Fruit fly (Drosophila melanogaster) whole organism, adult: ENCODE data around the gene Uch-L5.

ENCODE experiments used
- CG11617 ChIP-seq: fragments of 200-800 bp; sonication (Bioruptor generic); optimal IDR thresholded peaks from 2 replicates; lab custom pipeline; 2017; ENCODE audit warnings: mild to moderate bottlenecking, missing biosample characterization, missing genetic modification reagents, missing genetic modification characterization
- CG12768 ChIP-seq: fragments of 200-800 bp; sonication (Bioruptor generic); optimal IDR thresholded peaks from 2 replicates; lab custom pipeline; 2017; ENCODE audit warnings: missing biosample characterization, missing genetic modification characterization, mild to moderate bottlenecking, moderate library complexity, missing genetic modification reagents
- CG14711 ChIP-seq: fragments of 200-800 bp; sonication (Bioruptor generic); optimal IDR thresholded peaks from 2 replicates; lab custom pipeline; 2018; ENCODE audit warnings: missing biosample characterization, mild to moderate bottlenecking, missing genetic modification characterization, moderate library complexity
- CG1620 ChIP-seq: fragments of 200-800 bp; sonication (Bioruptor generic); optimal IDR thresholded peaks from 2 replicates; lab custom pipeline; 2016; ENCODE audit warnings: missing biosample characterization, missing genetic modification characterization
- CG33017 ChIP-seq: fragments of 200-800 bp; sonication (Bioruptor generic); optimal IDR thresholded peaks from 2 replicates; lab custom pipeline; 2018; ENCODE audit warnings: missing biosample characterization, mild to moderate bottlenecking, missing genetic modification characterization, moderate library complexity
- CG5204 ChIP-seq: fragments of 200-800 bp; sonication (Bioruptor generic); optimal IDR thresholded peaks from 2 replicates; lab custom pipeline; 2016; ENCODE audit warnings: missing biosample characterization, missing genetic modification characterization
- CG7045 ChIP-seq: fragments of 200-800 bp; sonication (Bioruptor generic); optimal IDR thresholded peaks from 2 replicates; lab custom pipeline; 2017; ENCODE audit warnings: missing biosample characterization, mild to moderate bottlenecking, missing genetic modification characterization
- CG7101 ChIP-seq: fragments of 200-800 bp; sonication (Bioruptor generic); optimal IDR thresholded peaks from 2 replicates; lab custom pipeline; 2018; ENCODE audit warnings: missing biosample characterization, mild to moderate bottlenecking, missing genetic modification characterization, moderate library complexity
- Clk ChIP-seq: fragments of 200-800 bp; sonication (Bioruptor generic); optimal IDR thresholded peaks from 2 replicates; lab custom pipeline; 2017; ENCODE audit warnings: missing biosample characterization, missing genetic modification characterization
- Crg-1 ChIP-seq: fragments of 200-800 bp; sonication (Bioruptor generic); optimal IDR thresholded peaks from 2 replicates; lab custom pipeline; 2016; ENCODE audit warnings: missing biosample characterization, missing genetic modification characterization
- Hr96 ChIP-seq: fragments of 200-800 bp; sonication (Bioruptor generic); optimal IDR thresholded peaks from 2 replicates; lab custom pipeline; 2016; ENCODE audit warnings: missing biosample characterization, missing genetic modification characterization
- Mnt ChIP-seq: fragments of 200-800 bp; sonication (Bioruptor generic); optimal IDR thresholded peaks from 2 replicates; lab custom pipeline; 2016; ENCODE audit warnings: missing biosample characterization, mild to moderate bottlenecking, missing genetic modification characterization
- bab1 ChIP-seq: fragments of 200-800 bp; sonication (Bioruptor generic); optimal IDR thresholded peaks from 3 replicates; lab custom pipeline; 2019; ENCODE audit warnings: missing biosample characterization, mild to moderate bottlenecking, missing genetic modification characterization, moderate library complexity
- cic ChIP-seq: fragments of 200-800 bp; sonication (Bioruptor generic); optimal IDR thresholded peaks from 2 replicates; lab custom pipeline; 2017; ENCODE audit warnings: missing biosample characterization, mild to moderate bottlenecking, missing genetic modification characterization, moderate library complexity
- cnc ChIP-seq, 2 experiments: fragments of >200 bp; optimal IDR thresholded peaks; 2 replicates each; lab custom pipeline; 2017
- kay ChIP-seq: fragments of 200-800 bp; sonication (Bioruptor generic); peaks from one replicate; lab custom pipeline; 2016; ENCODE audit warnings: missing biosample characterization, missing genetic modification characterization, borderline replicate concordance
- ovo ChIP-seq: fragments of 200-800 bp; sonication (Bioruptor generic); optimal IDR thresholded peaks from 2 replicates; lab custom pipeline; 2016; ENCODE audit warnings: missing biosample characterization, missing genetic modification characterization
- pad ChIP-seq: fragments of 200-800 bp; sonication (Bioruptor generic); optimal IDR thresholded peaks from 3 replicates; lab custom pipeline; 2017; ENCODE audit warnings: missing biosample characterization, missing genetic modification characterization, mild to moderate bottlenecking, moderate library complexity, missing genetic modification reagents
- tj ChIP-seq: fragments of 200-800 bp; sonication (Bioruptor generic); optimal IDR thresholded peaks from 3 replicates; lab custom pipeline; 2017; ENCODE audit warnings: missing biosample characterization, mild to moderate bottlenecking, missing genetic modification characterization, moderate library complexity
- toe ChIP-seq: fragments of 200-800 bp; sonication (Bioruptor generic); optimal IDR thresholded peaks from 2 replicates; lab custom pipeline; 2016; ENCODE audit warnings: missing biosample characterization, missing genetic modification characterization

The Uch-L5 gene

dm6 chr3L:9435831-9436230 is 40.9 kb downstream of the Uch-L5 start:
- no peak for TF ChIP-seq tj (GFP tag; lab: Kevin White, UChicago)
- no peak for TF ChIP-seq CG14711 (tag; lab: Kevin White, UChicago)
- peak; percentile 12 for TF ChIP-seq Mnt (GFP tag; lab: Kevin White, UChicago)

DNA sequence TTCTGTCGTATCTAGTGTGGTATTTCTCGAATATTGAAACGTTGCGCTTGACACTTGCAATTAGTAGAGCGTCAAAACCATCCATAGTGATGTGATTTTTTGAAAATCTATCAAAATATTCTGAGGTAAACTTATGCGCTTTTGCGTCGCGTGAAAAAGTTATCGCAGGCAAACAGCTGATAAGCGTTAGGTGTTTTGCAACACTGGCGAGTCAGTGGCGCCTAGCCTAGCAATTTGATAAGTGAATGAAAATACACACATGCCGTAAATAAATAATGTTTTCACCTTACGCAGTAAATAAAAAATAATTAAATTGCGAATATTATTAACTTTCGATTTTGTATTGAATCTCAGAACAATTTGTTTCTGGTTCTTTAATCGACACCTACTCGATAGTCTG is 41.5 kb downstream of the Uch-L5 start, which contains the start of gene CG42526:
Gene CG42526 (minus strand): TSS at position 85 of the 400 bp plus-strand sequence.
- TF ChIP-seq Hr96 (GFP tag; lab: Kevin White, UChicago) (peak; percentile 39), CG11617 (GFP tag; lab: Kevin White, UChicago) (peak; percentile 43), pad (GFP tag; lab: Kevin White, UChicago) (peak; percentile 26), cic (GFP tag; lab: Kevin White, UChicago) (peak; percentile 50), bab1 (GFP tag; lab: Kevin White, UChicago) (peak; percentile 41), CG14711 (tag; lab: Kevin White, UChicago) (peak; percentile 36), ovo (GFP tag; lab: Kevin White, UChicago) (no peak), CG1620 (GFP tag; lab: Kevin White, UChicago) (no peak), cnc (optimal IDR thresholded peaks at IDR 0.05; lab: Kevin White, UChicago) (no peak), CG7101 (tag; lab: Kevin White, UChicago) (peak; percentile 62), tj (GFP tag; lab: Kevin White, UChicago) (no peak), Crg-1 (GFP tag; lab: Kevin White, UChicago) (no peak), CG7045 (GFP tag; lab: Kevin White, UChicago) (no peak), toe (GFP tag; lab: Kevin White, UChicago) (no peak), CG33017 (tag; lab: Kevin White, UChicago) (no peak), Mnt (GFP tag; lab: Kevin White, UChicago) (peak; percentile 17), kay (GFP tag; lab: Kevin White, UChicago) (no peak), CG12768 (GFP tag; lab: Kevin White, UChicago) (peak; percentile 4), Clk (GFP tag; lab: Kevin White, UChicago) (no peak), CG5204 (GFP tag; lab: Kevin White, UChicago) (no peak)

DNA sequence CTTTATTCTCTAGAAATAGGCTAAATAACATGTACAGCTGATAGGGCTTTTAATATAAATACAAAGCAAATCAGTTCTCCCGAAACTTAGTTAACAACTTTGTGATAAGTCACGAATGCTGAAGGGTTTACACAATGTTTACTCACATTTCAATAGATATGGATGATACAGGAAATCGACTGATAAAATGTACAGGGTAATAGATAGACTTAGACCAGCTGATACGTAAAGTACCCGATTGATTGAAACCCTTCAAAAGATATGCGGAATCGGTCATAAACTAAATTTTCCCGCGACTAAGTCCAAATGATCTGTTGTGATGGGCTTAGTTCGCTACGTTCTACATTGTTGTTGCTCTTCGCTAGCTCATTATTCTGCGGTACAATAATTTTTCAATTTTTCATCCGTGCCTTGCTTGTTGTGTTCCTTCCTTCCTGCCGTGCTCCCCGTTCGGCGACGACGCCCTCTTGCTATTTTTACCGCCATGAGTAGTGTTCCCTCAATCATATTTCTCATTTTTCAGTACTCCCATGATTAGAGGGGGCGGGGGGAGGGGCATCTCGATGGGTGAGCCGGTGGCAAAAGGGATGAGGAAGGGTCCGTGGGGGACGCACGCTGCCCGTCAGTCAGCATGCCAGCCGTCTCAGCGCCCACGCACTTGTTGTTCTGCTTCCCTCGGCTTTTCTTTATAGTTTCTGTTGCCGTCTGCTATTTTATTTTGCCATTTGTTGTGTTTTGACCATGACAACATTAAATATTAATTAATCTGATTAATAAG is 43.8 kb downstream of the Uch-L5 start:
- TF ChIP-seq CG33017 (tag; lab: Kevin White, UChicago) (no peak), cic (GFP tag; lab: Kevin White, UChicago) (peak; percentile 25), Crg-1 (GFP tag; lab: Kevin White, UChicago) (peak; percentile 11)

DNA sequence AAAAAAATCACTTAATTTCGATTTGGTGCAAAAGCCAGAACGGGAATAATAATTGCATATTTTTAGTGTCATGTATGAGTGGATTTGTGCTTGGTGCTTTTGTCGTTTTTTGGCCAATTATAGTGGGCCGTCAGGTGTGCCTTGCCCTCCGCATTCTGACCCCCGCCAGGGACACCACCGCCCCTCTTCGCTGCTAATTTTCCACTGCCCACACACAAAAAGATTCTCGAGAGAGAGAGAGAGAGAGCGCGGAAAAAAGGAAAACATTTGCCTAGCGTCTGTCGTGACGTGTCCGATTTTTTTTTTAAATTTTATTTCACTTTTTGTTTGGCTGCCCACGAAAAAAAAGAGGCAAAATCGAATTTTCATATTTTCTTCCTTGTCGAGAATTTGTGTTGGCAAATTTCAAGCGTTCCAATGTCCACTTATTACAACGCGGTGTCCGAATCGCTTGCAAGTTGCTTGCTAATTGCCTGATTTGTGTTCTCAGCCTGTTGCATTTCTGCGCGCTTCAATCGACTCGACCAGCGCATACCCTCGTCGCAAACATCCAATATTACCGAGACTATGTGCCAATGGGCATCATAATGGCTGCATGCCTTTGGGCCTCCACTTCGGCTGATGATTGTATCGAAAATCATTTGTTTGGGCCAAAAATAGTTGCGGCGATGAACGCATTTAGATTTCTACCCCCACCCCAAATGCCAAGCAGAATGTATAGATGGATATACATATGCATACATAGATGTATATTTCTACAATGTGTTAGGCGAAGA is 44.7 kb downstream of the Uch-L5 start:
- TF ChIP-seq Mnt (GFP tag; lab: Kevin White, UChicago) (no peak), cnc (optimal IDR thresholded peaks at IDR 0.05; lab: Kevin White, UChicago) (no peak), CG33017 (tag; lab: Kevin White, UChicago) (no peak), cic (GFP tag; lab: Kevin White, UChicago) (no peak), tj (GFP tag; lab: Kevin White, UChicago) (no peak), bab1 (GFP tag; lab: Kevin White, UChicago) (no peak), CG7101 (tag; lab: Kevin White, UChicago) (no peak), Clk (GFP tag; lab: Kevin White, UChicago) (no peak)

DNA sequence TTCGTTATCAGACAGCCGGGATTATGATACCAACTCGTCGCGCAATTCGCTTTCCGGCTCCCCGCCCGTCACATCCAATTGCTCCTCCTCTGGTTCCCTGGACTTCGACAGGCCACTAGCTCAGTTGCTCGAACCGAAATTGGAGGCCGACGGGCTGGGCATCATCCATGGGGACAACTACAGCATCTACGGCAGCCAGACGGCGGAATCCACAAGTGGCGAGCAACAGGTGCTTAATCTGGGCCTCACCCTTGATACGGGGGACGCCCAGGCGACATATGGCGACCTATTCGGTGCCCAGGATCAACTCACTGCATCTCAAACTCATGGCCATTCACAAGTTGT is 46.2 kb downstream of the Uch-L5 start:
- TF ChIP-seq Crg-1 (GFP tag; lab: Kevin White, UChicago) (no peak), CG12768 (GFP tag; lab: Kevin White, UChicago) (peak; percentile 34), Mnt (GFP tag; lab: Kevin White, UChicago) (no peak)

DNA sequence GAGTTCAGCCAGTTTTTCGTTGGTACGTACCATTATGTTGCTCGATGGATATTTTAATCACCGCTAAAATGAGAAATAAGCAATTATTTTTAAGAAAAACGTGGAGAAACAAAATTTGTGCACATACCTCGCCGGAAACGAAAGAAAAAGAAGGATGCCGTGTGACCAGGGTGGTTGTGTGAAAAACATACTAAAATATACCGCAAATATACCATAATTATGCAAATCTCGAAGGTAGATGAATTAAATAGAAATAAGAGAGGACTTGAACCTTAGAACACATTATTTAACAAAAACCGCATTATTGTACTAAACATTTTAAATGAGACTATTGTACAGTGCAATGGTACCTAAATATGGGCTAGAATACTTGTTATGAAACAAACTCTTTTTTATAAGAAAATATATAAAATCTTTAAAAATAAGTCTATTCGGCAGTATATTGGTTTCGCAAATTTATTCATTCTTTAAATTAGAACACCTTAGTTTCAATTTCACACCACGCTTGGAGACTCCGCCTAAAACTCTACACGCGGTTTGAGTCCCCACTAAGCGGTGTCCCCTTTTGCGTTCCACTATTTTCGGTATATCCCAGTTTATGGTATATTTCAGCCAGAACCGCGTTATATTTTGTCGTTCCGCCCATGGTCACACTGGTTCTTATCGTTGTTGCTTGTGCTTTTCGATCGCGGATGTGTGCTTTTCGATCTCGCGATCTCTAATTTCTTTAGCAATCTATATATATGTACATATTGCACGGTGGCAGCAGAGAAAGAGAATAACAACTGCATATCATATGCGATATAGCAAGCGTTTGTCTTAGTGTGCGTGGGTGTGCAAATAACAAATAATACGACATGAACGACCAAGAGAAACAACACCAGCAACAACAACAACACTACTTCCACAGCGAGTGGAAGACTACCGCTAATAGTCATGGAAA is 46.8 kb downstream of the Uch-L5 start, which contains the start of the genes RpS17 and MTF-1:
Gene RpS17 (minus strand): TSS at position 157 of the 943 bp plus-strand sequence.
Gene MTF-1 (plus strand): TSS at position 648 of the 943 bp plus-strand sequence.
- no peak for TF ChIP-seq CG5204 (GFP tag; lab: Kevin White, UChicago)
- peak; percentile 87 for TF ChIP-seq Mnt (GFP tag; lab: Kevin White, UChicago)
- no peak for TF ChIP-seq cnc (optimal IDR thresholded peaks at IDR 0.05; lab: Kevin White, UChicago)
- TF ChIP-seq cic (GFP tag; lab: Kevin White, UChicago): peak; percentile 48
- TF ChIP-seq Hr96 (GFP tag; lab: Kevin White, UChicago): peak; percentile 40
- peak; percentile 50 for TF ChIP-seq CG14711 (tag; lab: Kevin White, UChicago)
- peak; percentile 66 for TF ChIP-seq CG7101 (tag; lab: Kevin White, UChicago)
- TF ChIP-seq CG1620 (GFP tag; lab: Kevin White, UChicago): peak; percentile 61
- TF ChIP-seq CG12768 (GFP tag; lab: Kevin White, UChicago): peak; percentile 47
- no peak for TF ChIP-seq toe (GFP tag; lab: Kevin White, UChicago)
- peak; percentile 27 for TF ChIP-seq tj (GFP tag; lab: Kevin White, UChicago)
- TF ChIP-seq CG7045 (GFP tag; lab: Kevin White, UChicago): peak; percentile 15
- TF ChIP-seq Crg-1 (GFP tag; lab: Kevin White, UChicago): peak; percentile 33
- TF ChIP-seq bab1 (GFP tag; lab: Kevin White, UChicago): peak; percentile 70
- no peak for TF ChIP-seq kay (GFP tag; lab: Kevin White, UChicago)
- peak; percentile 19 for TF ChIP-seq ovo (GFP tag; lab: Kevin White, UChicago)
- TF ChIP-seq CG33017 (tag; lab: Kevin White, UChicago): peak; percentile 51
- TF ChIP-seq Clk (GFP tag; lab: Kevin White, UChicago): peak; percentile 1
- TF ChIP-seq pad (GFP tag; lab: Kevin White, UChicago): peak; percentile 24
- TF ChIP-seq CG11617 (GFP tag; lab: Kevin White, UChicago): peak; percentile 73
